Fruit fly (Drosophila melanogaster): ENCODE measurements around the gene CG5391.

dm6 chr3R:22381077-22381476 is 47.1 kb upstream of the CG5391 start, which contains the start of gene CG43342:
- TF ChIP-seq pan (optimal IDR thresholded peaks at IDR 0.05) (no peak), usp (GFP tag; optimal IDR thresholded peaks at IDR 0.05) (no peak)

All from whole organism.